Worm (Caenorhabditis elegans): ENCODE data around the gene srh-76.

srh-76 gene

DNA sequence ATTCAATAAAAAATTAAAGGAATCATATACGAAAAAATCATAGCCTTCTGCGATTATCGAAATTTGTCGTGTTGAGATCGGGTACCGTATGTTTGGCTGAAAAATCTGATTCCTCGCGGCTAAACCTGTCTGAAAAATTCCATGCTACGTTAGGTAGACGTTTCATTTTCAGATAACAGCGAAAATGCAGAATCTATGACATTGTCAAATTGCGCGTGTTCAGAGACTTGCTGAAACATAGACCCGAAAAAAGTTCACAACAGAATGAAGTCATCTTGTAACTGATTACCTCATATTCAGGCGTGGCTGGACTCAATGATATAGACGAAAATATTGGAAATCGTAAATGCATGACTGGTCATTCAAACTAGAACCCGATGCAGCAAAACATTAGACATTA, at the start of gene srh-76:
srh-76 (plus strand) TSS at position 301 of the 400 bp plus-strand sequence.
- TF ChIP-seq dao-5 (tag; optimal IDR thresholded peaks at IDR 0.05): no peak
- no peak for TF ChIP-seq him-1 (tag; optimal IDR thresholded peaks at IDR 0.05)
- TF ChIP-seq W03F9.2 (tag; optimal IDR thresholded peaks at IDR 0.05): no peak

DNA sequence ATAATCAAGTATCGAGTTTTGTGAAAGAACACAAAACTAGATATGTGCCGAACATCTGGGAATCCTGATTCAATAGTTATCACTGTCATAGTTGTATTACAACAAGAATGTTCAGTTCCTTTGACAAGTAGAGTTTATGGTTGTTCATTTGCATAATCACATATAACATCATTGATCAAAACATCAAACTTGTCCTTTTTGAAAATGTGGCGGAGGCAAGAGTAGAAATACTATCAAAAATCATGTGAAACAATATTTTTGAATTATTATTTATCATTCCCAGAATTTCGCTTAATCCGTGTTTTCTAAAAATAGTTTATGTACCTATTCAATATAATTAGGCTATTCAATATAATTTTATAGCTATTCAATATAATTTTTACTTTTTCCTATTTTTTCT, 48.3 kb upstream of the srh-76 start, which contains the start of gene F44E7.7:
F44E7.7 (minus strand) TSS at position 101 of the 400 bp plus-strand sequence.
- TF ChIP-seq him-1 (tag; optimal IDR thresholded peaks at IDR 0.05) (no peak), dao-5 (tag; optimal IDR thresholded peaks at IDR 0.05) (no peak), W03F9.2 (tag; optimal IDR thresholded peaks at IDR 0.05) (no peak)

DNA sequence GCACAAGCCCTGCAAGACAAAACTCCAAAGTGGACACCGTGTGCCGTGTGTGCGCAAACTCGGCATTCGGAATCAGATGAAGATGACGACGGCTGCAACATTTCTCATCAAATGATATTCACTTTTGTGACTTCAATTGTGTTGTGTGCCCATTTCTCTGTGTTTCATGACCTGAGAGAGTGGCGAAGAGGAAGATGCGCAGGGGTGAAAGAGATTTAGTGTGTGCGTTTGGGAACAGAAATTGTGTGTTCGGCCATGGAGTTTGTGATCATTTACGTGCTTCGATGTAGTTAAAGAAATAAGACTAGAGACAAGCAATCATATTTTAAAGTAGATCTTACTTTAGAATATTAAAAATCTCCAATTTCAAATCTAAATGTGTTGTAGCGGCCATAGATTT, 45.0 kb upstream of the srh-76 start:
- TF ChIP-seq W03F9.2 (tag; optimal IDR thresholded peaks at IDR 0.05) (no peak), him-1 (tag; optimal IDR thresholded peaks at IDR 0.05) (no peak), dao-5 (tag; optimal IDR thresholded peaks at IDR 0.05) (no peak)

DNA sequence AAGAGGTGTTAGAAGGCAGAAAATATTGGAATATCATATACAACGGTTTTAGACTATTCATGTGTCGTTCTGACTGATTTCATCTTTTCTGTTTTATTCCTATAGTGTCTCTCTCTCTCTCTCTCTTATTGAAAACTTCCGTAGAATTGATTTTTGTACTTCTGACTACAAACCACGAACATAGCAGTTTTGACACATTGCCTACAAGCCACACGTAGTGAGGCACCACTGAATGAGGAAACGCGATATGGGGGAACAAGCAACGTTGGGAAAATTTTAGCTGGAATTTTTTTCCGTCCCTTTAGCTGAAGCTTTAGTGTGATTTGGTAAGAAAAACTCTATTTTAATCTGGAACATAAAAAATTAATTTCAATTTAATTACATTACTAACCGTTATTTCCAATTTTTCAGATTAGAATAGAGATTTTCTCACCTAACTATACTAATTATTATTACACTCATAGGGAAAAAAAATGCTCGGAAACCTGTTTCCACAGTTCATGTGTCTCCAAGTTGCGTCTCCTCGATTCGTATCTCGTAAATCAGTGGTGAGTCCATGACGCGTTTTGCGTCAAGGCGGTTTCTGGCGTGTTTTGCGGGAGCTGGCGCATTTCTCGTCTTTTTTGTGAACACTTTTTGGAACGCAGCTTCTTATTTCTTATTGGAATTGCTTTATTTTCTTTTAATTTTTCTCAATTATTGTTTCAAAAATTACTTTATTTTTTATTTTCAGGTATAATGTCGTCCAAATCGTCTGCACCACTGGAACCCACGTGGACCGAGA, 42.9 kb upstream of the srh-76 start, which contains the start of the genes nhr-142 and F44E7.9:
nhr-142 (minus strand) TSS at position 57 of the 784 bp plus-strand sequence.
F44E7.9 (plus strand) TSS at position 734 of the 784 bp plus-strand sequence.
- TF ChIP-seq him-1 (tag; optimal IDR thresholded peaks at IDR 0.05) (peak; percentile 69), dao-5 (tag; optimal IDR thresholded peaks at IDR 0.05) (no peak), W03F9.2 (tag; optimal IDR thresholded peaks at IDR 0.05) (peak; percentile 90)

DNA sequence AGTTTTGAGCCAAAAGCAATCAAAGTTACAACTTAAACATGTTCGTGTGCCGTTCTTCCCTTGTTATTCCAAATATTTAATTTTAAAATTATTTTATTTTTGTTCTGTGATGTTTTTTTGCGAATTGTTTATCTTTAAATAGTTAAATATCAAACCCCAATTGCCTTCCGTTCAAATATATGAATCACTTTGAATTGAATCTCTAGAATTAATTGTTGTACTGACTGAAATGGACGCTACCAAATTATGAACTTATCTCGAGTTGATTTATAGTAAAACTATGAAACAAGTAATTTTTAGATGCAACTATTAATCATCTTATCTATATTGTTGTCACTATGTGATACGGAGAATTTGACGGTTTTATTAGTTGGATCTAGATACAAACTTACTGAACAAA, 41.6 kb upstream of the srh-76 start, which contains the start of gene ZC250.2:
ZC250.2 (plus strand) TSS at position 301 of the 400 bp plus-strand sequence.
- TF ChIP-seq him-1 (tag; optimal IDR thresholded peaks at IDR 0.05) (no peak), W03F9.2 (tag; optimal IDR thresholded peaks at IDR 0.05) (no peak), dao-5 (tag; optimal IDR thresholded peaks at IDR 0.05) (no peak)

DNA sequence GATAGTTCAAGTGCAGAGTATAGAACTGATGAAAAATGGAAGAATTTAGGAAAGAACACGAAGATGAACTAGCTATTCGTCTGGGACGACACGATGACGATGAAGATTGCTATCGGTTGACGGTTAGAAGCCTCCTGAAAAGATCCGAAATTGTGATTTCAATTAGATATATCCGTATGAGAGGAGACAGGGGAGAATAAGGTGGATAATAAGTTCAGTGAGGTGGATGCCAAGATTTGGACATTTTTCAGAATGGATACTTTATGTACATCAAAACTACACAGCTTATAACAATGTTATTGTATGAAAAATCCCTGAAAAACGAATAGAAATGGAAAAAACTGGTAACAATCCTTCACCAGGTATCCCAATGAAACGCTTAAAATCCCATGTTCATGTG, 35.5 kb upstream of the srh-76 start, which contains the start of gene nstp-3:
nstp-3 (minus strand) TSS at position 101 of the 400 bp plus-strand sequence.
- no peak for TF ChIP-seq dao-5 (tag; optimal IDR thresholded peaks at IDR 0.05)
- no peak for TF ChIP-seq him-1 (tag; optimal IDR thresholded peaks at IDR 0.05)
- TF ChIP-seq W03F9.2 (tag; optimal IDR thresholded peaks at IDR 0.05): no peak

DNA sequence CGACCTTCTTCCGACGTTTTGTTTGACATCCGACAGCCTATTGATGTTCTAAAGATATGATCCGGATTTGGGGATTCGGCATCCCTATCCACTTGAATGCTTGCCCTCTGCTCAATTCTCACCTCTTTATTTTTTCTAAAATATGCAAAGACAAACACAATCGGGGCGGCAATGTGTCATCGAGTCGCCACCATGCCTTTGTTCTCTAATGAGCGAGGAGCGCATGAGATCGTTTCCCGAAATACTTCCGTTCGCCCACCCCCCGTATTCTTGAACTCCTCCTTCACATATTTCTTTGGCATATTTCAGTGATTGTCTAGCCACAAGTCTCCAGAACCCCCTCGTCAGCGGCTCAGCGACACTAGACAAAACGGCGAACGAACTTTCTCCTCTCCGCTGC, 34.3 kb upstream of the srh-76 start, which contains the start of gene cyn-17:
cyn-17 (plus strand) TSS at position 301 of the 400 bp plus-strand sequence.
- TF ChIP-seq dao-5 (tag; optimal IDR thresholded peaks at IDR 0.05): no peak
- no peak for TF ChIP-seq him-1 (tag; optimal IDR thresholded peaks at IDR 0.05)
- no peak for TF ChIP-seq W03F9.2 (tag; optimal IDR thresholded peaks at IDR 0.05)

DNA sequence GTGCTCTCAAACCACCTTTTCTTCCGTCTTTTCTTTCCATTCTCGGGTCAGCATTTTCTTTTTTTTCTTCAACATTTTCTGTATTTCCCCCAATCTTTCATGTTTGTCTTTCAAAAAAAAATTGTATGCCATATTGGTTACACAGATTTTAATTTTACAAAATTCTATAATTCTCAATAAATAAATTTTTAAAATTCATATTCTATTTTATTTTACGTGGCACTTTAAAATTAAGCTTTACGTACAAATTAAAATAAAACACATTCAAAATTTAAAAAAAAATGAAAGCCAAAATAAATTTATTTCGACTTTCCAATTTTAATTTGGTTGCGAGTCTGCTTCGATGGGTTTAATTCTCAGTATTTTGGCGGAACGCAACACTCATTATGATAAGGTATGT, 28.2 kb upstream of the srh-76 start, which contains the start of gene ZC250.5:
ZC250.5 (plus strand) TSS at position 301 of the 400 bp plus-strand sequence.
- TF ChIP-seq him-1 (tag; optimal IDR thresholded peaks at IDR 0.05): no peak
- TF ChIP-seq W03F9.2 (tag; optimal IDR thresholded peaks at IDR 0.05): no peak
- TF ChIP-seq dao-5 (tag; optimal IDR thresholded peaks at IDR 0.05): no peak

DNA sequence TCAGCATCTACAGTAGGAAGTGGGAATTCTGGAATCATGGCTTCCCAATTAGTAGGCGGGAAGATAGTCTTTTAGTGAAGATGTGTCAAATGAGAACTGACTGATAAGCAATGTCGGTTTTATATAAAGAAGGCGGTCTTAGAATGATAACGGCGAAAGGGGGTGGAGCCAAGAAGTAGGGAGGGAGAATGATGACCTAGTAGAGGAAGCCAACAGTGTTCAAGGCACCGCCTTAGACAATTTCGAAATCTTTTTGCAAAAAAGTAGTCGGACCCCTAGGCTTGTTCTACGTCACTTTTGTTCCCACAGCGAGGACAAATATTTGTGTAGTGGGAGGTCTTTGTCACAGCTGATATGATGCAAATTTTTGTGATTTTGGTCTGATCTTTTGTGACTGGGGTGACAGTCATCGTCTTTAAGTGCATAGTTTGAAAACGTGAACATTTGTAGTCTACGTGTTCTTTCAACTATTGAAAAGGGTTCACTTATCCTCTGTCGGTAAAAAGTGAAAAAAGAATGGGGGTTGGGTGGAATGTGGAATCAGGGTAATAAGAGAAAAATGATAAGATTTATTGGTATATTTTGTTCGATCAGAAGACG, 20.5 kb upstream of the srh-76 start, which contains the start of gene ZC250.4:
ZC250.4 (minus strand) TSS at position 78 of the 600 bp plus-strand sequence.
- TF ChIP-seq him-1 (tag; optimal IDR thresholded peaks at IDR 0.05): no peak
- TF ChIP-seq W03F9.2 (tag; optimal IDR thresholded peaks at IDR 0.05): no peak
- no peak for TF ChIP-seq dao-5 (tag; optimal IDR thresholded peaks at IDR 0.05)

DNA sequence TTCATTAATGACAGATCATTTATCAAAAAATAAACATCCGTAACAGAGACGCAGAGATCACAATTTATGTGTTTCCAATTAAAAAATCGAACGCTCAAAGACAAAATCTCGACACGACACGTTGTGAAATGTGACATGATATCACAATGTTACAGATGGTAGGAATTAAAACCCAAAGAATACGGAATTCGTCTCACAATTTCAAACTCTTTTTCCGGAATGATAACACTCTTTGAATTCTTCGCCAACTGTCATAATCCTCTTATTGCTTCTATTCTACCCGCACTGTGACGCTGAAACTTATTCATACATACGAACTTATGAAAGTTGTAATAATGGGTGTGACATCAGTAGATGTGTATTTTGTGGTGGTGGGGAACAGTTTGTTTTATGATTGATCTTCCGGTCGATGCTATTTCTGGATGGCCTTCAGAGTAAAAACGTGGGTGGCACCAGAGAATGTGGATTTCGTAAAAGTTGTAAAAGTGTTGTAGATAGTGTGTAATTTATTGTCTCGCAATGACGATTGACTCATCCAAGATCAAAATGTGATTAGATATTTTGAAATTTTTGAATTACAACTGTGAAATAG, 17.1 kb upstream of the srh-76 start:
- TF ChIP-seq him-1 (tag; optimal IDR thresholded peaks at IDR 0.05): no peak
- no peak for TF ChIP-seq W03F9.2 (tag; optimal IDR thresholded peaks at IDR 0.05)
- no peak for TF ChIP-seq dao-5 (tag; optimal IDR thresholded peaks at IDR 0.05)

DNA sequence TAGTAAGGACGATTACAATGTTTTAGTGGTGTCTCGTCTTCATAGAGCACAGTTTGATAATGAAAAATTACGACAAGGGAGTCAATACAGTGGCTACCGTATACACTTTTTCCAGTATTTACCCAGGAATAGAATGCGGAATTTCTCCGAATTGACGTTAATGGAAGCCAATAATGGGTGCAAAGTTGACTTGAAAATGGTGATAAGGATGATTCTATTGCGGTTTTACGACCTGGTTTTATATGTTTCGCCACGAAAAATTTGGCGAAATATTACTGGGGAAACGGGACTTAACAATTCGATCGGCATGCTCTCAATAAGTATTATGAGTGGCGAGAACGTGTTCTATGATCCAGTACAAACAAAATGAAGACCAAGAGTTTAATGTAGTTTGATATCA, 13.7 kb upstream of the srh-76 start:
- TF ChIP-seq W03F9.2 (tag; optimal IDR thresholded peaks at IDR 0.05) (no peak), him-1 (tag; optimal IDR thresholded peaks at IDR 0.05) (no peak), dao-5 (tag; optimal IDR thresholded peaks at IDR 0.05) (no peak)

DNA sequence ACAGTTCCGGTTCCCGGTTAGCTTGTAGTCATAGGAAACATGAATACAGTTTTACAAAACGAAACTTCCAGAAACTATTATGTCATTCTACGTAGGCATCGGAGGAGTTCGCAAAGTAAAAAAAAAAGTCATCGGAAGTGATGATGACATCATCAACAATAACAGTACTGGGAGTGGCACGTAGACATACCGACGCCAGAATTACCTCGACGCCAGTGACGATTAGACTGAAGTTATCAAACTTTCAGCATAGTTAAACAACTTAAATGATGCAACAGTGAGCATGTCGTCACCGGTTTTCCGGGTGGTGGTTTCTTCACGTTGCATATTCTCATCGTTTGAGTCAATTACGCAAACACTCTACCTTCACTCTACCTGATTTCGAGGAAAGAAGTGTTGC, 13.2 kb upstream of the srh-76 start:
- TF ChIP-seq dao-5 (tag; optimal IDR thresholded peaks at IDR 0.05) (no peak), him-1 (tag; optimal IDR thresholded peaks at IDR 0.05) (no peak), W03F9.2 (tag; optimal IDR thresholded peaks at IDR 0.05) (no peak)

DNA sequence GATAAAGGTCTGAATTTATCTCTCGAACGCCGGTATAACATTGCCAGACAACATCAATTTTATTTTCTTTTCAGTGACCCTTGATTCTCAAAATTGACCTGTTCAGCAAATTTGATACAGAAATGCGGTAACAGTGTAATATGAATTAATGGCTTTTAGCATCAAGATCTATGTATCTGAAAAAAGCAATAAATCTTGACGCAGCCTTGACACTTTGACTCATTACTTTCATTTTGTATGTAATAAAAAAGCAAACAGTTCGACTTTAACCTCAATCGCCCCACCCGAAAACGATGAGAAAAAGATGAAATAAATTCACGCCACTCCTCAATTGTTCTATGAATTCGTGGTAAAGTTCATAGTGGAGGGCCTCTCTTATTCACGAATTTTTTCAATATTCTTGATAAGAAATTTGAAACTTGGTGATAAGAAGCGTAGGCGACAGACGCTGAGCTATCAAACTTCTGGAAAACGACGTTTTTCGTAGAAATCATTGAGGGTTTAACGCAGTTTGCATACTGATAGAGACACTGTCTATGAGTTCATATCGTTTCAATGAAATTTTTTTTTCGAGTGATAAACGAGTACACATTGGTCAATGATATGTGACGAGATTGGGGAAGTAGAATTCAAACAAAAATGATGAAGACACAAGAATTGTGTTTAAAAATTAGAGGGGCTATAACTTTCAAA, 12.0 kb upstream of the srh-76 start:
- no peak for TF ChIP-seq W03F9.2 (tag; optimal IDR thresholded peaks at IDR 0.05)
- no peak for TF ChIP-seq him-1 (tag; optimal IDR thresholded peaks at IDR 0.05)
- TF ChIP-seq dao-5 (tag; optimal IDR thresholded peaks at IDR 0.05): no peak
